Fruit fly (Drosophila melanogaster) whole organism, prepupa: ENCODE data around the gene CG15563.

ENCODE experiments used
- CG11294 ChIP-seq: fragments of 200-800 bp; sonication (Bioruptor generic); IDR thresholded peaks from 2 replicates; pipeline ENCODE4 v1.3.6; 2022; ENCODE audit warnings: missing biosample characterization, missing genetic modification characterization
- CG15336 ChIP-seq: fragments of 200-800 bp; sonication (Bioruptor generic); IDR thresholded peaks from 2 replicates; pipeline ENCODE4 v1.3.6; 2022; ENCODE audit warnings: missing biosample characterization, missing genetic modification characterization
- CG16779 ChIP-seq: fragments of 200-800 bp; sonication (Bioruptor generic); optimal IDR thresholded peaks from 3 replicates; lab custom pipeline; 2017; ENCODE audit warnings: missing biosample characterization, mild to moderate bottlenecking, missing genetic modification characterization
- CG34406 ChIP-seq: fragments of 200-800 bp; sonication (Bioruptor generic); optimal IDR thresholded peaks from 3 replicates; lab custom pipeline; 2016; ENCODE audit warnings: missing biosample characterization, missing genetic modification characterization
- CG4318 ChIP-seq: fragments of 200-800 bp; sonication (Bioruptor generic); optimal IDR thresholded peaks from 3 replicates; lab custom pipeline; 2017; ENCODE audit warnings: missing biosample characterization, mild to moderate bottlenecking, missing genetic modification characterization
- CG6163 ChIP-seq: fragments of 200-800 bp; sonication (Bioruptor generic); IDR thresholded peaks from 3 replicates; pipeline ENCODE4 v1.3.6; 2022; ENCODE audit warnings: missing biosample characterization, missing genetic modification characterization
- CG8319 ChIP-seq: fragments of 200-800 bp; sonication (Bioruptor generic); optimal IDR thresholded peaks from 3 replicates; lab custom pipeline; 2016; ENCODE audit warnings: missing biosample characterization, missing genetic modification characterization
- Ets21C ChIP-seq: fragments of 200-800 bp; sonication (Bioruptor generic); optimal IDR thresholded peaks from 3 replicates; lab custom pipeline; 2016; ENCODE audit warnings: missing biosample characterization, missing genetic modification characterization
- Ets96B ChIP-seq: fragments of 200-800 bp; optimal IDR thresholded peaks from 2 replicates; lab custom pipeline; 2019; ENCODE audit warnings: missing biosample characterization, mild to moderate bottlenecking, missing genetic modification characterization, moderate library complexity
- Smox ChIP-seq: fragments of 200-800 bp; sonication (Bioruptor generic); optimal IDR thresholded peaks from 3 replicates; lab custom pipeline; 2016; ENCODE audit warnings: missing biosample characterization, missing genetic modification characterization
- Sox102F ChIP-seq: fragments of 200-800 bp; sonication (Bioruptor generic); optimal IDR thresholded peaks from 2 replicates; lab custom pipeline; 2016; ENCODE audit warnings: missing biosample characterization, mild to moderate bottlenecking, missing genetic modification characterization

DNA sequence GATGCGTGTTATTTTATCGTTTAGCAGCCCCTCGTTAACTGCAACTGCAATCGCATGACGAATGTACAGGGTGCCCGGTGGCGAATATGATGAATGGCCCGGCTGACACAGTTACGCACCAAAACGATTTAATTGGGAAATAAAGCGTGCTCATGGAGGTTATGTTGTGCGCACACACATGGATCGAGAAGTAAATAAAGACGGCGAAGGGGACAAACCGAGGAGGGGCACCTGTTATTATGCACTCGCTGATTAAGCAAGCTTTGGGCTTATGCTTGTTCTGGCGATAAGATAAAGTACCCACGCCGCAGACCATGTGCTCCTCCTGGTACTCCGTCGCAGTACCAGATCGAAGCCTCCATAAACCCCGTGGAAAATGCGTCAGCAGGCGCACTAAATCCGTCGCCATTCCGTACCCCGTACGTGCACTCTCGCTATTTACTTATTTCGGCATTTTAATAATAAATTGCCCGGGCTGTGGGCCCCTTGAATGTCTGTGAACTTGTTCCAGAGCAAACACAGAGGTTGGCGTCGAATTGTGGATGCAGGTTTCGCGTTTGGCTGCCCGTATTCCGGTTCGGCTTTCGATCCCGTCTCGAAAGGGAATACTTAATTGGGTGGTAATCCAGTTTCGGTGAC lies 7.0 kb downstream of the CG15563 start:
- TF ChIP-seq CG15336 (GFP tag; lab: Robert Waterston, UW) (peak; percentile 70), CG8319 (peak; percentile 52), Sox102F (GFP tag; lab: Kevin White, UChicago) (peak; percentile 86), Smox (GFP tag; lab: Kevin White, UChicago) (peak; percentile 77), CG4318 (no peak), CG16779 (tag; lab: Kevin White, UChicago) (no peak), CG11294 (no peak; the same call in 1 of the 2 replicates), CG6163 (peak; percentile 69; the same call in 2 of the 3 replicates), CG34406 (peak; percentile 84), Ets96B (tag; lab: Kevin White, UChicago) (no peak), Ets21C (GFP tag; lab: Kevin White, UChicago) (peak; percentile 58)
